Worm (Caenorhabditis elegans): Measurements from ENCODE around the gene lido-13.

The lido-13 gene

ce11 chrII:3063984-3064383 lies 9.9 kb upstream of the lido-13 start:
- TF ChIP-seq ZK185.1 (tag; optimal IDR thresholded peaks at IDR 0.05; ENCODE audit: poor library complexity, severe bottlenecking): no peak
- TF ChIP-seq cebp-2 (GFP tag; IDR thresholded peaks at IDR 0.05): no peak
- no peak for TF ChIP-seq ztf-22 (GFP tag; optimal IDR thresholded peaks at IDR 0.05)
- TF ChIP-seq attf-3 (GFP tag; conservative IDR thresholded peaks at IDR 0.05): no peak
- no peak for TF ChIP-seq unc-62 (GFP tag; optimal IDR thresholded peaks at IDR 0.05)
- no peak for TF ChIP-seq atf-7 (tag; optimal IDR thresholded peaks at IDR 0.05)

DNA sequence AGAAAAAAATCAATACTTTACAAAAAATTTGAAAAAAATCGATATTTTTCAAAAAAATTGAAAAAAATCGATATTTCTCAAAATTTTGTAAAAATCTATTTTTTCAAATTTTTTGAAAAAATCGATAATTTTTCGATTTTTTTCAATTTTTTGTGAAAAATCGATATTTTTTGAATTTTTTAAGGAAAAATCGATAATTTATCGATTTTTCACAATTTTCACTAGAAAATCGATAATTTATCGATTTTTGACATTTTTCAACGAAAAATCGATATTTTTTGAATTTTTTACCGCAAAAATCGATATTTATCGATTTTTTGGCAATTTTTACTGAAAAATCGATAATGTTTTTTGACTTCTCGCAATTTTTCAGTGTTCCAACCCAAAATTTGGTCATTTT lies 9.2 kb upstream of the lido-13 start:
- no peak for TF ChIP-seq Y53G8AR.9 (GFP tag; conservative IDR thresholded peaks at IDR 0.05)
- no peak for TF ChIP-seq F22D6.2 (tag; optimal IDR thresholded peaks at IDR 0.05)
- no peak for TF ChIP-seq hsf-1 (GFP tag; IDR thresholded peaks at IDR 0.05)
- TF ChIP-seq nhr-27 (tag; optimal IDR thresholded peaks at IDR 0.05): no peak
- TF ChIP-seq nhr-80 (tag; optimal IDR thresholded peaks at IDR 0.05): no peak
- no peak for TF ChIP-seq attf-6 (GFP tag; IDR thresholded peaks at IDR 0.05)
- no peak for TF ChIP-seq F10E7.11 (tag; optimal IDR thresholded peaks at IDR 0.05)
- no peak for TF ChIP-seq ceh-40 (GFP tag; IDR thresholded peaks at IDR 0.05)
- no peak for TF ChIP-seq chd-7 (tag; optimal IDR thresholded peaks at IDR 0.05)
- TF ChIP-seq T07F8.4 (tag; optimal IDR thresholded peaks at IDR 0.05): no peak
- TF ChIP-seq C17E4.6 (GFP tag; IDR thresholded peaks at IDR 0.05): no peak
- TF ChIP-seq madf-10 (tag; optimal IDR thresholded peaks at IDR 0.05): no peak
- TF ChIP-seq tbp1 (GFP tag; optimal IDR thresholded peaks at IDR 0.05): no peak
- TF ChIP-seq nfya-2 (GFP tag; IDR thresholded peaks at IDR 0.05): no peak
- no peak for TF ChIP-seq nhr-179 (tag; optimal IDR thresholded peaks at IDR 0.05)

DNA sequence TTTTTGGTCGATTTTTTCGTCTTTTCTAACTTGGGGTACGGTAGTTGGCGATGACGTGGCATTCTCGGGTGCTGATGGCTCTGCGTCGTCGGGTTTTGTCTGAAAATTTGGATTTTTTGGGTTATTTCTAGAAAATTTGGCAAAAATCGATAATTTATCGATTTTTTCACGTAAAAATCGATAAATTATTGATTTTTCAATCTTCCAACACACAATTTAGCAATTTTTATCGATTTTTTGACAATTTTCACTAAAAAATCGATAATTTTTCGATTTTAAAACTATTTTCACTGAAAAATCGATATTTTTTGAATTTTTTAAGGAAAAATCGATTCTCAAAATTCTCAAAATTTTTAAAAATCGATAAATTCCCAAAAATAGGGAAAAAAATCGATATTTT lies 8.8 kb upstream of the lido-13 start:
- TF ChIP-seq F52B5.7 (tag; optimal IDR thresholded peaks at IDR 0.05) (no peak), lin-40 (tag; optimal IDR thresholded peaks at IDR 0.05) (no peak), tbx-9 (tag; optimal IDR thresholded peaks at IDR 0.05; ENCODE audit: borderline replicate concordance) (no peak), zfh-2 (GFP tag; conservative IDR thresholded peaks at IDR 0.05) (no peak), die-1 (tag; optimal IDR thresholded peaks at IDR 0.05) (no peak), bed-2 (GFP tag; IDR thresholded peaks at IDR 0.05) (no peak), T26A5.8 (tag; optimal IDR thresholded peaks at IDR 0.05) (no peak), B0261.1 (tag; optimal IDR thresholded peaks at IDR 0.05) (no peak), unc-62 (GFP tag; optimal IDR thresholded peaks at IDR 0.05) (no peak), ccch-3 (GFP tag; optimal IDR thresholded peaks at IDR 0.05) (no peak), pha-4 (tag; optimal IDR thresholded peaks at IDR 0.05) (no peak), atf-7 (tag; optimal IDR thresholded peaks at IDR 0.05) (no peak), madf-10 (tag; optimal IDR thresholded peaks at IDR 0.05) (no peak)

ce11 chrII:3062222-3062621 lies 8.1 kb upstream of the lido-13 start:
- TF ChIP-seq lin-26 (GFP tag; IDR thresholded peaks at IDR 0.05): no peak; the same call in 1 of the 2 replicates
- TF ChIP-seq chd-7 (tag; optimal IDR thresholded peaks at IDR 0.05): no peak
- no peak for TF ChIP-seq efl-1 (GFP tag; optimal IDR thresholded peaks at IDR 0.05)
- peak; percentile 2 to 5 for TF ChIP-seq let-607 (tag; optimal IDR thresholded peaks at IDR 0.05)
- peak; percentile 78 for TF ChIP-seq D2030.7 (GFP tag; IDR thresholded peaks at IDR 0.05)
- TF ChIP-seq sptf-2 (GFP tag; optimal IDR thresholded peaks at IDR 0.05): no peak
- TF ChIP-seq hrde-1 (tag; optimal IDR thresholded peaks at IDR 0.05; ENCODE audit: borderline replicate concordance): peak; percentile 66
- no peak for TF ChIP-seq madf-3 (GFP tag; IDR thresholded peaks at IDR 0.05)
- TF ChIP-seq nhr-90 (tag; optimal IDR thresholded peaks at IDR 0.05): peak; percentile 69
- no peak for TF ChIP-seq ccch-3 (GFP tag; optimal IDR thresholded peaks at IDR 0.05)
- no peak for TF ChIP-seq tlf-1 (GFP tag; optimal IDR thresholded peaks at IDR 0.05)
- peak; percentile 82 for TF ChIP-seq rpc-1 (optimal IDR thresholded peaks at IDR 0.05)
- peak; percentile 84 for TF ChIP-seq rpc-1 (tag; optimal IDR thresholded peaks at IDR 0.05)
- peak; percentile 54 for TF ChIP-seq mcd-1 (GFP tag; IDR thresholded peaks at IDR 0.05)
- TF ChIP-seq F10E7.11 (tag; optimal IDR thresholded peaks at IDR 0.05): no peak
- TF ChIP-seq lin-35 (GFP tag; optimal IDR thresholded peaks at IDR 0.05): peak in 1 of 3 experiments; percentile 28
- no peak for TF ChIP-seq T26A5.8 (tag; optimal IDR thresholded peaks at IDR 0.05)
- no peak for TF ChIP-seq egl-18 (GFP tag; IDR thresholded peaks at IDR 0.05)
- TF ChIP-seq nfya-1 (tag; optimal IDR thresholded peaks at IDR 0.05; ENCODE audit: borderline replicate concordance, insufficient read depth): no peak
